Fruit fly (Drosophila melanogaster) ovary, adult (tissue): ENCODE measurements around the gene mav.

ENCODE experiments used
- CG17801 ChIP-seq: fragments of 200-800 bp; optimal IDR thresholded peaks from 2 replicates; lab custom pipeline; 2019; ENCODE audit warnings: missing biosample characterization, mild to moderate bottlenecking, missing genetic modification characterization, moderate library complexity; ENCODE audit not compliant: partially characterized antibody

mav gene

DNA sequence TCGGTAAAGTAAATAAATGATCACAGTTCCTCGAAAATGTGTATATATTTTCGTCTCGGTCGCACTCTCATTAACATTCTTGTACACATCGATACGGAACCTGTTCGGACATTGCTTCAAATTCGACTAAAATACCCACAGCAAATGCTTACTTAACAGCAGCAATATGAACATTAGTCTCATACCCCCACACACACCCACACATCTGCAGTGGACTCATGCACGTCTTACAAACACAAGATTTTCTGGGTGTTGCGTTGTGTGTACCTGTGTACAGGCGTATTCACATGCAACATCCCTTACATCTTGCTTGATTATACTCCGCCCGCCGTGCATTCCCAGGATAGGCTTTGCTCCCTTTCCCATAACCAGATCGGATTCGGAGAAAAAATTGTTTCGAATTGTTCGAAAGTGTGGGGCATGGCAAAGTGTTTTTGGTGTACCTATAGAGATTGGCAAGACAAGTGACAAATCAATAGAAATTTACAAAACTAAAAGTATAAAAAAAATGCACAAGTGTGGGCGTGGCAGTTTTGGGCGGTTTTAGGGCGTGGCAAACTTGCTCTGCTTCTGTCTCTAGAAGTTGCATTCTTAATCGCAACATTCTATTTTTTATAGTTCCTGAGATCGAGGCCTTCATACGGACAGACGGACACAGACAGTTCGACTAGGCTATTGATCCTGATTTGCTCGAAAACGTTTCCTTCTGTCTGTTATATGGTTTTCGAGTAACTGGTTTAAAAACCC, at the start of gene mav:
mav (minus strand) TSS at position 134 of the 747 bp plus-strand sequence.
- no peak for TF ChIP-seq CG17801 (GFP tag; lab: Kevin White, UChicago)

DNA sequence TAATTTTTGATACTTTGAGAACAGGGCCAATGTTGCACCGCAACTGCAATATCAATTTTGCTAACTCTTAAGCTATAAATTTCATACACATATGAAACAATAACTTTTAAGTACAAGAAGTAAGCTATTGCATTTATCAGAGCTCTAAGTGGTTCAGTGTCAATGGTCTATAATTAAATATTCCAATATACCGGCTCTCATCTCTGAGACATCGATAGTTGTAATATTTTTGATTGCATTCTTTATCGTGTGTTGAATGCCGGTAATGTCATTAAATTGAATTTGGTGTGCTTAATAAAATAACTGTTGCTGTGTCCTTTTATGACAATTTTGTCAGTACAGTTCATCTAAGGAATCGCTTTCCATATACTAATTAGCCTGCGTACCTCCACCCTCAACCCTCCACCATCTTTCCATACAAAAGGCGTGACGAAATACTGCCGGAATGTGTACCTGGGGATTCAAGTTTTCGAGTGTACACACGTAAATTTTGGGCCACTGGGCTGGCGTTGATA, 45.1 kb upstream of the mav start, which contains the start of gene CG11360:
CG11360 (plus strand) TSS at position 238 of the 515 bp plus-strand sequence.
- TF ChIP-seq CG17801 (GFP tag; lab: Kevin White, UChicago): no peak

DNA sequence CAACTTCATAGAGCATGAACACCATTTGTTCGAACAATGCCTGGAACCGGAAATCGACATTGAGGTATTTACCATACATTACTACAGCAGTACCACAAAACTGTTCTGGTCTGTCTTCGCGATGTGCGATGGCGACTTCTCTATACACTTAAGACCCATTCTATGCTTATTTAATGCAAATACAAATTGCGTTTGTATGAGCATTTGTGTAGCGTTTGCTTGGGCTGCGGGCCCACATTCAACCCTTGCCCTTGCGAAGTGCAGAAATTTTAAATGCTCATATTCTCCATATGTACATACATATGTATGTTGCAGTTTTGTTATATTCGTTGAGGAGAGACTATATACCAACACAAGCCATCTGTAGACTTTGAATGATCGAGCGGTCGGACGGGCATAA, 38.4 kb upstream of the mav start:
- TF ChIP-seq CG17801 (GFP tag; lab: Kevin White, UChicago): no peak

DNA sequence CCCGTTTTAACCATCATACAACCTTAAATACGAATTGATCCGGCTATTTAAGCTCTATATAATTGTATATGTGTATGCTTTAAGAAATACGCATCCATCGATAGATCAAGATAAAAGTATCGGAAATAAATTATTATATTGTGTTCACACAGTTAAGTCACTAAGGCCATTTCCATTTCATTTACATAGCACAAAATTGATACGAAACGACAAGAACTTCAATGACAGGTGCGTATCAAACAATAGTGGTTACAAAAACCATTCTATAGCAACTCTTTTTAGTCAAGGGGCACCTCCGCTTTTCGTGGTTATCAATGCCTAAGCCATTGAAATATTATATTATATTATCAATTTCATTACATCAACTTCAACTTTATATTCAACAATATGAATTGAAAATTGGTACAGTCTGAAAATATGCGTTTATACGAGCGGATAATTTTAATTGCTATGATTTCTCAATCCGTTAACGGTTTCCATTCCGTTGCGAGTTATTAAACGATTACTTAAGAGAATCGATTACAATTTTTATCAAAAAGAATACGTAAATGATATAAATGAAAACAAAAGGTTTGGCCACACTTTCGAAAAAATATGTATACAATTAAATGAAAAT, 37.3 kb upstream of the mav start, which contains the start of the genes CG46466 and Slip1:
CG46466 (minus strand) TSS at position 70 of the 616 bp plus-strand sequence.
Slip1 (plus strand) TSS at position 567 of the 616 bp plus-strand sequence.
- no peak for TF ChIP-seq CG17801 (GFP tag; lab: Kevin White, UChicago)

DNA sequence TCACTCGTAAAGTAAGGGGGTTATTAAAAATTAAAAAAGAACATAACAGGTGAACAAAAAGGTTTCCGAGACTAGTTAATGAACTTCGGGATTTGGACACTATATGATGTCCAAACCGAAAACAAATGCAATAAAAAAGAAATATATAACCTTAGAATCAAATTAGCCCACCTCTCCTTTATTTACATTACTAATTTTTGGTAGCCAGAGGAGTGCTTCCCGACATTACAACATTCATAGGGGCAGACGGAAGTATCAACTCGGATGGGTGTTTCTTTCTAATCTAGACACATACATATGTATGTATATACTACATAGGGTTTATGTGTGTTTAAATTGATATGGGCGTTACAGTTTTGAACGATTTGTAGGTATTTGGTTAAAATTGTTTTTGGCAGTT, 36.3 kb upstream of the mav start:
- TF ChIP-seq CG17801 (GFP tag; lab: Kevin White, UChicago): no peak

DNA sequence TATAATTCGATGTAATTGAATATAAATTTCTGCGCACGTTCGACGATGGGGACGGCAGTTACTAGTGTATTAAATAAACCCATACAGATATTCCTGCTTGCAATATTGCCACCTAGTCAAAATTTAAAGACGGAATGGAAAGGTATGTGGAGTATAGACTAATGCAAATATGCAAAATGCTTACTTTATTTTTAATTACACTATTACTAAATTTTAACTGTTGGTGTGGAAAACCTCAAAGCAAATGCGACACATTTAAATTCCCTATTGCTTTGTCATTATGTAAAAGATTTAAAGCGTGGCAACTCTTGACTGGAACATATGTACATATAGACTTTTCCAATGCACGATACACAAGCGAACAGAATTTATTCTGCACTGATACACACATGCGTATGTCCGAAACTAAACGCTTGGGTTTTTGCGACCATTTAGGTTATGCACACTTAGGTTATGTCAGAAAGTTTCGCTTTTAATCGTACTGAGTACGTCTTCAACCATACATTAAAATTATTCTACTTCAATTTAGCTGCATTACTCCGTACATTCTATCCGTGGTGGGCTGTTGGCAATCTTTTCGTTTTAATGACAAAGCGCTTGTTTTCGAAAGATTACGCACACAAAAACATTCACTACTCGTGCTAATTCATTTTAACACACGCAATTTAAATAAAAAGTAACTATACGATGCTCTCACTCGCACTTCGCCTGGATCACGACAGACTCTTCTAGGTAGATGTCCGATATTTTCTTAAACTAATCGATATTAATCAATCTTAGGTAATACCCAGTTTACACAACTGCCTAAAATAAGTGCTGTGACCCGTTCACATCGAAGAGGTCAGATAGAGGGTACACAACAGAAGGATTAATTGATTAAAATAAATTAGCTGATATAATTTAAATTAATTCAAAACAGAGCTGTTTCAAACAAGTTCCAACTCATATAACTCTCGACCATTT, 34.3 kb upstream of the mav start, which contains the start of gene gw:
gw (minus strand) TSS at position 725 of the 963 bp plus-strand sequence.
- peak; percentile 65 for TF ChIP-seq CG17801 (GFP tag; lab: Kevin White, UChicago)

- no peak for TF ChIP-seq CG17801 (GFP tag; lab: Kevin White, UChicago)
Observed at dm6 chr4:659058-659588, 33.3 kb upstream of the mav start.

dm6 chr4:647388-647787, 21.6 kb upstream of the mav start:
- no peak for TF ChIP-seq CG17801 (GFP tag; lab: Kevin White, UChicago)

- no peak for TF ChIP-seq CG17801 (GFP tag; lab: Kevin White, UChicago)
Observed at dm6 chr4:646414-647016, 20.7 kb upstream of the mav start, which contains the start of gene Ekar. Gene Ekar (minus strand): TSS chr4:646556.

DNA sequence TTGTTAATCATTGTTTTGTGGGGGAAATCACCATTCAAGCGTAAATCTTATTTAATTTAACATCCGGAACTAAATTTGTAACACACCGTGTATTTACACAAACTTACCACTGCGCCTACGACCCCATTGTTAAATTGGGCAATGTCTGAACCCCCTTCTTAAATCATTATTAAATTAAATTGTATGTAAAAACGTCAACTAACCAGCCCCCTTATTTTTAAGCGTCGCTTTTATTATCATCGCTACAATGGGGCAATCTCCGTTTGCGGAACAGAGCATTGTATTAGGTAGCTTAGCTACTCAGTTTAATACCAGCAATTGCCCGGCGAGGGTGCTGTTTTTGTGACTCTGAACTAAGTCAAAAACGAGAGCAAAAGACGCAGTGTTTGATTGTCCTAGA, 3.6 kb upstream of the mav start, which contains the start of gene Gat:
Gat (plus strand) TSS at position 301 of the 400 bp plus-strand sequence.
- no peak for TF ChIP-seq CG17801 (GFP tag; lab: Kevin White, UChicago)

dm6 chr4:610398-611319, 15.2 kb downstream of the mav start, which contains the start of gene Eph:
Gene Eph (plus strand): TSS chr4:610684.
- TF ChIP-seq CG17801 (GFP tag; lab: Kevin White, UChicago): no peak

DNA sequence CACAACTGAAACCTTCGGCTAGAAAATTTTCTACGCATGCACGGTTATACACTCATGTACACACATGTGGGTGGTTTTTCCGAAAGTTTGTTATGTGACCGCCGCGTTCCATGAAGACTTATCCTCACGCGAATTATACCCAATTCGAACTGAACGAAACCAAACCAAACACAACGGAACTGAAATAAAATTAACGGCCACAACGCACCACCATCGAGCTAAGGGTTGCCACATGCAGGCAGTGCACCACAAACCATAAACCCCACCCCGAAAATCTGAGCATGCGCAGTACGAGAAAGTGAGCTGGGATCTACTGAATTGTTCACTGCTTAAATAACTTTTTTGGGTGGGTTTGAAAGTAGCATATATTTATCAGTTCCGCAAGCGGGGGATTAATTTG, 18.3 kb downstream of the mav start, which contains the start of gene onecut:
onecut (minus strand) TSS at position 152 of the 400 bp plus-strand sequence.
- TF ChIP-seq CG17801 (GFP tag; lab: Kevin White, UChicago): no peak
